Fruit fly (Drosophila melanogaster): ENCODE data around the gene Pus7.

Pus7 gene

dm6 chr3L:8559754-8560328 lies 50.0 kb downstream of the Pus7 start:
- TF ChIP-seq acj6 (GFP tag; optimal IDR thresholded peaks at IDR 0.05) (no peak), Sox14 (GFP tag; optimal IDR thresholded peaks at IDR 0.05) (no peak), fd85E (GFP tag; optimal IDR thresholded peaks at IDR 0.05) (no peak), Hr38 (GFP tag; optimal IDR thresholded peaks at IDR 0.05) (no peak), CG6854 (GFP tag; optimal IDR thresholded peaks at IDR 0.05) (no peak), net (GFP tag; optimal IDR thresholded peaks at IDR 0.05) (no peak), CG8119 (GFP tag; IDR thresholded peaks at IDR 0.05) (no peak), Hr39 (GFP tag; optimal IDR thresholded peaks at IDR 0.05) (no peak), Ets96B (tag; optimal IDR thresholded peaks at IDR 0.05) (no peak), salr (GFP tag; optimal IDR thresholded peaks at IDR 0.05) (no peak), Blimp-1 (GFP tag; optimal IDR thresholded peaks at IDR 0.05) (no peak), lz (GFP tag; optimal IDR thresholded peaks at IDR 0.05) (no peak), CG11762 (GFP tag; optimal IDR thresholded peaks at IDR 0.05; ENCODE audit: insufficient read depth) (no peak)

- TF ChIP-seq CG3919 (GFP tag; optimal IDR thresholded peaks at IDR 0.05) (no peak), Smox (GFP tag; optimal IDR thresholded peaks at IDR 0.05) (no peak), Eip75B (GFP tag; optimal IDR thresholded peaks at IDR 0.05) (no peak), dsx (GFP tag; optimal IDR thresholded peaks at IDR 0.05; ENCODE audit: poor library complexity, severe bottlenecking) (no peak), Sox14 (GFP tag; optimal IDR thresholded peaks at IDR 0.05) (no peak), Hr39 (GFP tag; optimal IDR thresholded peaks at IDR 0.05) (no peak), net (GFP tag; optimal IDR thresholded peaks at IDR 0.05) (no peak), Hr38 (GFP tag; optimal IDR thresholded peaks at IDR 0.05) (no peak), spab (GFP tag; optimal IDR thresholded peaks at IDR 0.05) (no peak), esn (GFP tag; optimal IDR thresholded peaks at IDR 0.05) (no peak)
Measured at dm6 chr3L:8560637-8561036, 50.8 kb downstream of the Pus7 start.

Data from whole organism, prepupa.